Worm (Caenorhabditis elegans) whole organism, young adult: ENCODE measurements around the gene zyg-9.

Experiments used
- F22D6.2 ChIP-seq: sonication (generic microtip); optimal IDR thresholded peaks from 2 replicates; lab custom pipeline; 2016; ENCODE audit warnings: mild to moderate bottlenecking, missing genetic modification characterization, missing compliant biosample characterization
- F37B4.10 ChIP-seq: fragments of 200-800 bp; sonication (Bioruptor generic); IDR thresholded peaks from 2 replicates; pipeline ENCODE4 v1.3.6; 2022; ENCODE audit warnings: missing genetic modification characterization, missing compliant biosample characterization
- K12H6.12 ChIP-seq: fragments of 200-800 bp; sonication (Bioruptor generic); optimal IDR thresholded peaks from 2 replicates; lab custom pipeline; 2018; ENCODE audit warnings: mild to moderate bottlenecking, missing genetic modification characterization, missing compliant biosample characterization
- ama-1 ChIP-seq, 3 experiments: fragments of 150-350 bp in 1 of 3; sonication (generic microtip) in 2 of 3; optimal IDR thresholded peaks; 2 replicates each; lab custom pipeline; 2014 to 2018; ENCODE audit warnings: missing biosample characterization in 2 of 3, missing genetic modification characterization in 2 of 3, missing genetic modification reagents in 2 of 3
- hmg-20 ChIP-seq: fragments of 200-800 bp; sonication (Bioruptor generic); IDR thresholded peaks from 2 replicates; pipeline ENCODE4 v1.3.6; 2022; ENCODE audit warnings: missing genetic modification reagents, missing genetic modification characterization, missing compliant biosample characterization
- lin-35 ChIP-seq, 3 experiments: fragments of 150-350 bp in 2 of 3; sonication (generic microtip) in 1 of 3; optimal IDR thresholded peaks; 2 replicates each; lab custom pipeline; 2014 to 2018; ENCODE audit warnings: missing biosample characterization in 3 of 3, missing genetic modification characterization in 3 of 3, missing genetic modification reagents in 3 of 3
- madf-3 ChIP-seq: fragments of 200-800 bp; sonication (Bioruptor generic); IDR thresholded peaks from 2 replicates; pipeline ENCODE4 v1.3.6; 2022; ENCODE audit warnings: missing genetic modification reagents, missing genetic modification characterization, missing compliant biosample characterization
- pbrm-1 ChIP-seq: fragments of 200-800 bp; sonication (Bioruptor generic); IDR thresholded peaks from 2 replicates; pipeline ENCODE4 v1.3.6; 2022; ENCODE audit warnings: missing genetic modification reagents, missing genetic modification characterization, missing compliant biosample characterization
- pha-4 ChIP-seq: fragments of 150-350 bp; sonication (generic microtip); optimal IDR thresholded peaks from 2 replicates; lab custom pipeline; 2014; ENCODE audit warnings: missing biosample characterization, missing genetic modification reagents, missing genetic modification characterization
- somi-1 ChIP-seq: fragments of 200-800 bp; sonication (Bioruptor generic); optimal IDR thresholded peaks from 2 replicates; lab custom pipeline; 2018; ENCODE audit warnings: mild to moderate bottlenecking, missing genetic modification characterization, missing compliant biosample characterization
- unc-62 ChIP-seq: fragments of 150-350 bp; optimal IDR thresholded peaks from 2 replicates; lab custom pipeline; 2014; ENCODE audit warnings: missing biosample characterization, missing genetic modification reagents, missing genetic modification characterization
- xnd-1 ChIP-seq: sonication (generic microtip); optimal IDR thresholded peaks from 2 replicates; lab custom pipeline; 2016; ENCODE audit warnings: missing genotype, missing genetic modification reagents, missing genetic modification characterization, missing compliant biosample characterization
- ztf-6 ChIP-seq: fragments of 200-800 bp; sonication (Bioruptor generic); IDR thresholded peaks from 2 replicates; pipeline ENCODE4 v1.3.6; 2022; ENCODE audit warnings: missing genetic modification reagents, missing genetic modification characterization, missing compliant biosample characterization

- no peak for TF ChIP-seq pha-4 (tag; lab: Kevin White, UChicago)
- no peak for TF ChIP-seq xnd-1 (tag; lab: Kevin White, UChicago)
- no peak for TF ChIP-seq unc-62 (GFP tag; lab: Kevin White, UChicago)
- no peak for TF ChIP-seq F37B4.10 (GFP tag; lab: Robert Waterston, UW)
- no peak for TF ChIP-seq K12H6.12 (tag; lab: Kevin White, UChicago)
- TF ChIP-seq somi-1: no peak
- TF ChIP-seq ztf-6: no peak
- TF ChIP-seq hmg-20 (GFP tag; lab: Robert Waterston, UW): no peak
- no peak for TF ChIP-seq F22D6.2
- no peak for TF ChIP-seq ama-1 (optimal IDR thresholded peaks at IDR 0.05; lab: Kevin White, UChicago)
- no peak for TF ChIP-seq ama-1 (GFP tag; optimal IDR thresholded peaks at IDR 0.05; lab: Kevin White, UChicago)
- no peak for TF ChIP-seq lin-35 (GFP tag; optimal IDR thresholded peaks at IDR 0.05; lab: Kevin White, UChicago)
- TF ChIP-seq pbrm-1 (GFP tag; lab: Robert Waterston, UW): no peak
- no peak for TF ChIP-seq madf-3 (GFP tag; lab: Robert Waterston, UW)
These were observed 46.6 kb downstream of the zyg-9 start for ce11 chrII:8504074-8504724.
